Fruit fly (Drosophila melanogaster) whole organism, embryonic: ENCODE measurements around the gene ATPsynbeta.

Experiments used
- Awh ChIP-seq: fragments of 200-800 bp; sonication (Bioruptor generic); IDR thresholded peaks from 2 replicates; pipeline ENCODE4, ENCODE4 v1.3.6; 2022; ENCODE audit warnings: missing biosample characterization, missing genetic modification characterization
- C15 ChIP-seq: fragments of 200-800 bp; sonication (Bioruptor generic); IDR thresholded peaks from 3 replicates; pipeline ENCODE4 v1.3.6; 2022; ENCODE audit warnings: missing biosample characterization, missing genetic modification characterization
- CG10565 ChIP-seq: fragments of 200-800 bp; sonication (Bioruptor generic); optimal IDR thresholded peaks from 3 replicates; lab custom pipeline; 2016; ENCODE audit warnings: missing biosample characterization, mild to moderate bottlenecking, missing genetic modification characterization
- CG11695 ChIP-seq: fragments of 200-800 bp; sonication (Bioruptor generic); IDR thresholded peaks from 3 replicates; pipeline ENCODE4 v1.3.6; 2022; ENCODE audit warnings: missing biosample characterization, missing genetic modification characterization
- CG12104 ChIP-seq: fragments of 200-800 bp; sonication (Bioruptor generic); optimal IDR thresholded peaks from 3 replicates; lab custom pipeline; 2016; ENCODE audit warnings: missing biosample characterization, missing genetic modification characterization
- CG12155 ChIP-seq: fragments of 200-800 bp; sonication (Bioruptor generic); optimal IDR thresholded peaks from 3 replicates; lab custom pipeline; 2016; ENCODE audit warnings: missing biosample characterization, missing genetic modification characterization
- CG12659 ChIP-seq: fragments of 200-800 bp; sonication (Bioruptor generic); optimal IDR thresholded peaks from 3 replicates; lab custom pipeline; 2017; ENCODE audit warnings: mild to moderate bottlenecking, missing biosample characterization, missing genetic modification reagents, missing genetic modification characterization
- CG13424 ChIP-seq: fragments of 200-800 bp; sonication (Bioruptor generic); optimal IDR thresholded peaks from 2 replicates; lab custom pipeline; 2019; ENCODE audit warnings: missing biosample characterization, mild to moderate bottlenecking, missing genetic modification characterization, moderate library complexity
- CG14050 ChIP-seq: fragments of 200-800 bp; sonication (Bioruptor generic); IDR thresholded peaks from 3 replicates; pipeline ENCODE4 v1.3.6; 2022; ENCODE audit warnings: missing biosample characterization, missing genetic modification characterization
- CG1529 ChIP-seq: fragments of 200-800 bp; sonication (Bioruptor generic); optimal IDR thresholded peaks from 3 replicates; lab custom pipeline; 2018; ENCODE audit warnings: missing biosample characterization, missing genetic modification characterization
- CG15479 ChIP-seq: fragments of 200-800 bp; sonication (Bioruptor generic); optimal IDR thresholded peaks from 3 replicates; lab custom pipeline; 2019; ENCODE audit warnings: missing biosample characterization, mild to moderate bottlenecking, missing genetic modification characterization, moderate library complexity
- CG1602 ChIP-seq: fragments of 200-800 bp; sonication (Bioruptor generic); optimal IDR thresholded peaks from 3 replicates; lab custom pipeline; 2016; ENCODE audit warnings: missing biosample characterization, missing genetic modification characterization
- CG16863 ChIP-seq: fragments of 200-800 bp; sonication (Bioruptor generic); optimal IDR thresholded peaks from 3 replicates; lab custom pipeline; 2016; ENCODE audit warnings: missing biosample characterization, missing genetic modification characterization
- CG17385 ChIP-seq: fragments of 200-800 bp; sonication (Bioruptor generic); optimal IDR thresholded peaks from 3 replicates; lab custom pipeline; 2018; ENCODE audit warnings: missing biosample characterization, mild to moderate bottlenecking, missing genetic modification characterization
- CG18262 ChIP-seq: fragments of 200-800 bp; optimal IDR thresholded peaks from 3 replicates; lab custom pipeline; 2019; ENCODE audit warnings: missing biosample characterization, mild to moderate bottlenecking, missing genetic modification characterization, moderate library complexity
- CG2199 ChIP-seq: fragments of 200-800 bp; sonication (Bioruptor generic); IDR thresholded peaks from 3 replicates; pipeline ENCODE4 v1.3.6; 2022; ENCODE audit warnings: missing biosample characterization, missing genetic modification characterization
- CG2875 ChIP-seq: fragments of 200-800 bp; sonication (Bioruptor generic); optimal IDR thresholded peaks from 2 replicates; lab custom pipeline; 2017; ENCODE audit warnings: missing biosample characterization, mild to moderate bottlenecking, missing genetic modification characterization, missing genetic modification reagents
- CG2889 ChIP-seq: fragments of 200-800 bp; sonication (Bioruptor generic); IDR thresholded peaks from 3 replicates; pipeline ENCODE4 v1.3.6; 2022; ENCODE audit warnings: missing biosample characterization, missing genetic modification characterization
- CG30020 ChIP-seq: fragments of 200-800 bp; optimal IDR thresholded peaks from 2 replicates; lab custom pipeline; 2019; ENCODE audit warnings: missing biosample characterization, mild to moderate bottlenecking, missing genetic modification characterization, moderate library complexity
- CG6272 ChIP-seq: fragments of 200-800 bp; sonication (Bioruptor generic); IDR thresholded peaks from 2 replicates; pipeline ENCODE4 v1.3.6; 2022; ENCODE audit warnings: missing biosample characterization, missing genetic modification characterization
- CG8290 ChIP-seq, 3 experiments: fragments of 200-800 bp; sonication (Bioruptor generic); optimal IDR thresholded peaks; 2 replicates each; lab custom pipeline; 2016 to 2019; ENCODE audit warnings: missing biosample characterization in 3 of 3, missing genetic modification characterization in 3 of 3, mild to moderate bottlenecking in 2 of 3, moderate library complexity in 1 of 3
- CoRest ChIP-seq: fragments of 200-800 bp; sonication (Bioruptor generic); optimal IDR thresholded peaks from 3 replicates; lab custom pipeline; 2018; ENCODE audit warnings: missing biosample characterization, mild to moderate bottlenecking, missing genetic modification characterization, moderate library complexity
- D19A ChIP-seq: fragments of 200-800 bp; optimal IDR thresholded peaks from 3 replicates; lab custom pipeline; 2019; ENCODE audit warnings: missing biosample characterization, mild to moderate bottlenecking, missing genetic modification characterization, moderate library complexity
- Doc2 ChIP-seq: fragments of 200-800 bp; sonication (Bioruptor generic); IDR thresholded peaks from 2 replicates; pipeline ENCODE4 v1.3.6; 2022; ENCODE audit warnings: missing biosample characterization, missing genetic modification characterization
- E2f2 ChIP-seq: fragments of 200-800 bp; sonication (Bioruptor generic); IDR thresholded peaks from 2 replicates; pipeline ENCODE4 v1.3.6; 2022; ENCODE audit warnings: missing biosample characterization, missing genetic modification characterization
- HLH4C ChIP-seq: fragments of 200-800 bp; sonication (Bioruptor generic); IDR thresholded peaks from 3 replicates; pipeline ENCODE4 v1.3.6; 2022; ENCODE audit warnings: missing biosample characterization, missing genetic modification characterization; ENCODE audit not compliant: partially characterized antibody
- Hand ChIP-seq: fragments of 200-800 bp; sonication (Bioruptor generic); optimal IDR thresholded peaks from 2 replicates; lab custom pipeline; 2017; ENCODE audit warnings: mild to moderate bottlenecking, missing biosample characterization, missing genetic modification reagents, missing genetic modification characterization
- Hmr ChIP-seq: fragments of 200-800 bp; sonication (Bioruptor generic); optimal IDR thresholded peaks from 3 replicates; lab custom pipeline; 2017; ENCODE audit warnings: mild to moderate bottlenecking, missing biosample characterization, missing genetic modification reagents, missing genetic modification characterization
- Med ChIP-seq: fragments of 200-800 bp; sonication (Bioruptor generic); peaks from one replicate; lab custom pipeline; 2016; ENCODE audit warnings: missing biosample characterization, missing genetic modification characterization, mild to moderate bottlenecking, inconsistent platforms, moderate library complexity
- Opbp ChIP-seq: fragments of 200-800 bp; sonication (Bioruptor generic); IDR thresholded peaks from 3 replicates; pipeline ENCODE4 v1.3.6; 2022; ENCODE audit warnings: missing biosample characterization, missing genetic modification characterization; ENCODE audit not compliant: partially characterized antibody
- Pdp1 ChIP-seq, 2 experiments: fragments of 200-800 bp; sonication (Bioruptor generic); optimal IDR thresholded peaks; 3 replicates each; lab custom pipeline; 2016; ENCODE audit warnings: missing biosample characterization in 2 of 2, missing genetic modification characterization in 2 of 2, mild to moderate bottlenecking in 1 of 2, moderate library complexity in 1 of 2
- amos ChIP-seq: fragments of 200-800 bp; sonication (Bioruptor generic); IDR thresholded peaks from 2 replicates; pipeline ENCODE4 v1.3.6; 2022; ENCODE audit warnings: missing biosample characterization, missing genetic modification characterization; ENCODE audit not compliant: partially characterized antibody
- dm ChIP-seq: fragments of 200-800 bp; sonication (Bioruptor generic); optimal IDR thresholded peaks from 3 replicates; lab custom pipeline; 2016; ENCODE audit warnings: missing biosample characterization, missing genetic modification characterization
- dmrt11E ChIP-seq: fragments of 200-800 bp; sonication (Bioruptor generic); optimal IDR thresholded peaks from 3 replicates; lab custom pipeline; 2018; ENCODE audit warnings: missing biosample characterization, mild to moderate bottlenecking, missing genetic modification characterization, moderate library complexity
- emc ChIP-seq: fragments of 200-800 bp; sonication (Bioruptor generic); optimal IDR thresholded peaks from 2 replicates; lab custom pipeline; 2016; ENCODE audit warnings: missing biosample characterization, missing genetic modification characterization
- eve ChIP-seq, 2 experiments: fragments of >200 bp; optimal IDR thresholded peaks; 2 replicates each; lab custom pipeline; 2017; ENCODE audit warnings: missing biosample characterization in 2 of 2, missing genetic modification characterization in 2 of 2
- fd3F ChIP-seq: fragments of 200-800 bp; sonication (Bioruptor generic); optimal IDR thresholded peaks from 2 replicates; lab custom pipeline; 2018; ENCODE audit warnings: missing biosample characterization, mild to moderate bottlenecking, missing genetic modification characterization, moderate library complexity
- ham ChIP-seq: fragments of 200-800 bp; sonication (Bioruptor generic); IDR thresholded peaks from 2 replicates; pipeline ENCODE4 v1.3.6; 2022; ENCODE audit warnings: missing biosample characterization, missing genetic modification characterization
- insv ChIP-seq, 2 experiments: fragments of 200-800 bp; sonication (Bioruptor generic); optimal IDR thresholded peaks; 3 replicates each; lab custom pipeline; 2016 to 2018; ENCODE audit warnings: missing biosample characterization in 2 of 2, missing genetic modification characterization in 2 of 2
- kni ChIP-seq: fragments of 200-800 bp; sonication (Bioruptor generic); optimal IDR thresholded peaks from 3 replicates; lab custom pipeline; 2017; ENCODE audit warnings: mild to moderate bottlenecking, missing biosample characterization, missing genetic modification reagents, missing genetic modification characterization
- lbe ChIP-seq: fragments of 200-800 bp; sonication (Bioruptor generic); optimal IDR thresholded peaks from 2 replicates; lab custom pipeline; 2016; ENCODE audit warnings: missing biosample characterization, mild to moderate bottlenecking, missing genetic modification characterization
- nerfin-1 ChIP-seq: fragments of 200-800 bp; sonication (Bioruptor generic); optimal IDR thresholded peaks from 3 replicates; lab custom pipeline; 2019; ENCODE audit warnings: missing biosample characterization, mild to moderate bottlenecking, missing genetic modification characterization, moderate library complexity
- p53 ChIP-seq: fragments of 200-800 bp; sonication (Bioruptor generic); optimal IDR thresholded peaks from 2 replicates; lab custom pipeline; 2016; ENCODE audit warnings: missing biosample characterization, missing genetic modification characterization
- sens ChIP-seq: fragments of 200-800 bp; sonication (Bioruptor generic); peaks from one replicate; lab custom pipeline; 2016; ENCODE audit warnings: missing biosample characterization, missing genetic modification characterization
- sr ChIP-seq: fragments of 200-800 bp; sonication (Bioruptor generic); IDR thresholded peaks from 3 replicates; pipeline ENCODE4 v1.3.6; 2022; ENCODE audit warnings: missing biosample characterization, missing genetic modification characterization
- tap ChIP-seq: fragments of 200-800 bp; optimal IDR thresholded peaks from 3 replicates; lab custom pipeline; 2019; ENCODE audit warnings: missing biosample characterization, mild to moderate bottlenecking, missing genetic modification characterization, moderate library complexity
- ttk ChIP-seq: fragments of 200-800 bp; sonication (Bioruptor generic); IDR thresholded peaks from 2 replicates; pipeline ENCODE4 v2.1.2; 2022; ENCODE audit warnings: missing biosample characterization, missing genetic modification characterization
- tup ChIP-seq: fragments of 200-800 bp; sonication (Bioruptor generic); optimal IDR thresholded peaks from 2 replicates; lab custom pipeline; 2016; ENCODE audit warnings: missing biosample characterization, mild to moderate bottlenecking, missing genetic modification characterization, moderate library complexity
- zfh2 ChIP-seq: fragments of 200-800 bp; sonication (Bioruptor generic); optimal IDR thresholded peaks from 2 replicates; lab custom pipeline; 2016; ENCODE audit warnings: missing biosample characterization, missing genetic modification characterization

Gene ATPsynbeta

DNA sequence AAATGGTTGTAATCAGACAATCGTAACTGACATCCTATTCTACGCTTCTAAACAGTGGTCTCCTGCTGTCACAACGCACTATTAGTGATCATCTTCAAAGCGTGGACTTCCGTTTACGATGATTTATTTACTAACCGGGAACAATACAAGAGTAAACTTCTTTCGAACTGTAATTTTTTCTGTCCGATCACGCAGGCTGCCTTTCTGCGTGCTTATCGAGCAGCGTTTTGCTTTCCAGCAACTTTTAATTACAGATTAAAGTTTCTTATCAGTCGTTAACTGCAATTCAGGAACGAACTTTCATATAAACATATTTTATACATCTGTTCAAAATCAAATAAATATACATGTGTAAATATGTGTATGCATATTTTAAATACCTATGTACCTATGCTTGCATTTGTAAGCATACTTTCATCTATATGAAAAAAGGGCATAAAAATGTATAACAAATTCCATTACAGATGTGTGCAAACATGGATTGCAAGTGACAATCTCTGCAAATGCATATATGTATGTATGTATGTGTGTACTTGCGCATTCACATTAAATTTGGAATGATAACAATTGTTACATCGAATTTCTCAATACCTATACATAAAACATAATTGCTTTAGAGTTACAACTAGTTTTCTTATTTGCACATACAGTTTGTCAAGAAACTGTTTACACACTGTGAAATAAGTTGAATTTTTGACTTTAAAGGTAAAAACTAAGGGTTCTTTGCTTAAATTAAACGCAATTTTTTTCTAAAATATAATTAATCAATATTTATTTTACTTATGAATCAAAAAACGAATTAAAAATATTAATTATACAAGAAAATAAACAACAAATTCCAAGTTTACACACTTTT lies 31.9 kb downstream of the ATPsynbeta start (continued):
- no peak for TF ChIP-seq fd3F (GFP tag; lab: Kevin White, UChicago)
- no peak for TF ChIP-seq amos (GFP tag; lab: Robert Waterston, UW)
- TF ChIP-seq CG10565 (GFP tag; lab: Kevin White, UChicago), result no peak
- TF ChIP-seq ttk, result no peak
- TF ChIP-seq CG18262 (tag; lab: Kevin White, UChicago), result peak; percentile 28
- TF ChIP-seq kni (GFP tag; lab: Kevin White, UChicago), result peak; percentile 15
- TF ChIP-seq Hand, result no peak
- peak; percentile 85 for TF ChIP-seq sens (GFP tag; lab: Kevin White, UChicago)
- TF ChIP-seq Opbp (GFP tag; lab: Robert Waterston, UW), result no peak
- TF ChIP-seq Awh (GFP tag; lab: Robert Waterston, UW), result no peak
- no peak for TF ChIP-seq CG6272
- TF ChIP-seq CG1529, result no peak
- no peak; the same call in 2 of the 3 replicates for TF ChIP-seq CG2199 (GFP tag; lab: Robert Waterston, UW)
- no peak for TF ChIP-seq sr
- TF ChIP-seq CoRest (tag; lab: Kevin White, UChicago), result no peak
- no peak for TF ChIP-seq CG11695 (GFP tag; lab: Robert Waterston, UW)
- TF ChIP-seq Hmr (GFP tag; lab: Kevin White, UChicago), result no peak
- TF ChIP-seq CG2875 (GFP tag; lab: Kevin White, UChicago), result no peak
- no peak for TF ChIP-seq CG14050 (GFP tag; lab: Robert Waterston, UW)
- no peak for TF ChIP-seq dm (GFP tag; lab: Kevin White, UChicago)
- TF ChIP-seq tap (tag; lab: Kevin White, UChicago), result no peak
- no peak for TF ChIP-seq CG16863 (GFP tag; lab: Kevin White, UChicago)
- peak; percentile 32 for TF ChIP-seq Med (GFP tag; lab: Kevin White, UChicago)
- TF ChIP-seq Pdp1 (GFP tag; optimal IDR thresholded peaks at IDR 0.05; lab: Kevin White, UChicago), result peak in 1 of 2 experiments; percentile 0
- TF ChIP-seq lbe (GFP tag; lab: Kevin White, UChicago), result no peak
- TF ChIP-seq Doc2, result no peak
- TF ChIP-seq dmrt11E (tag; lab: Kevin White, UChicago), result no peak
- TF ChIP-seq eve (GFP tag; optimal IDR thresholded peaks at IDR 0.05; lab: Kevin White, UChicago), result no peak
- TF ChIP-seq ham (GFP tag; lab: Robert Waterston, UW), result no peak
- no peak for TF ChIP-seq insv (GFP tag; optimal IDR thresholded peaks at IDR 0.05; lab: Kevin White, UChicago)
- no peak for TF ChIP-seq CG8290 (GFP tag; optimal IDR thresholded peaks at IDR 0.05; lab: Kevin White, UChicago)
- TF ChIP-seq CG8290 (tag; optimal IDR thresholded peaks at IDR 0.05; lab: Kevin White, UChicago), result no peak
- TF ChIP-seq CG30020 (tag; lab: Kevin White, UChicago), result peak; percentile 79
- 0 out of 2 replicates have a peak, but pooled peaks have one; percentile 12 for TF ChIP-seq E2f2 (GFP tag; lab: Robert Waterston, UW)
- TF ChIP-seq CG13424 (tag; lab: Kevin White, UChicago), result no peak
- TF ChIP-seq CG1602 (GFP tag; lab: Kevin White, UChicago), result no peak
- no peak for TF ChIP-seq CG12155 (GFP tag; lab: Kevin White, UChicago)
- no peak for TF ChIP-seq p53 (GFP tag; lab: Kevin White, UChicago)
- TF ChIP-seq CG12104 (GFP tag; lab: Kevin White, UChicago), result no peak
- TF ChIP-seq nerfin-1, result peak; percentile 45
- TF ChIP-seq D19A (tag; lab: Kevin White, UChicago), result no peak
- TF ChIP-seq CG15479 (GFP tag; lab: Kevin White, UChicago), result peak; percentile 46
- TF ChIP-seq CG17385 (GFP tag; lab: Kevin White, UChicago), result peak; percentile 7
- TF ChIP-seq tup (GFP tag; lab: Kevin White, UChicago), result no peak
- TF ChIP-seq zfh2 (GFP tag; lab: Kevin White, UChicago), result no peak
- no peak for TF ChIP-seq C15
- TF ChIP-seq CG12659, result no peak
- no peak for TF ChIP-seq emc (GFP tag; lab: Kevin White, UChicago)
- TF ChIP-seq CG2889 (GFP tag; lab: Robert Waterston, UW), result no peak
- TF ChIP-seq HLH4C (GFP tag; lab: Robert Waterston, UW), result no peak
